Worm (Caenorhabditis elegans) whole organism, young adult: ENCODE measurements around the gene ZK6.6.
A peak's percentile ranks its signal among the peaks of the same experiment; 100 is the strongest.

ENCODE experiments used
- B0035.1 ChIP-seq: sonication (generic microtip); optimal IDR thresholded peaks from 2 replicates; lab custom pipeline; 2016; ENCODE audit warnings: missing genetic modification characterization, mild to moderate bottlenecking, missing compliant biosample characterization, missing genotype, missing genetic modification reagents
- B0336.3 ChIP-seq: fragments of 200-800 bp; sonication (Bioruptor generic); IDR thresholded peaks from 2 replicates; pipeline ENCODE4 v1.3.6; 2022; ENCODE audit warnings: missing genetic modification characterization, missing compliant biosample characterization
- F23B12.7 ChIP-seq: sonication (generic microtip); optimal IDR thresholded peaks from 2 replicates; lab custom pipeline; 2017; ENCODE audit warnings: missing genetic modification characterization, mild to moderate bottlenecking, missing compliant biosample characterization, antibody characterized with exemption, moderate library complexity; ENCODE audit not compliant: insufficient read depth
- F37B4.10 ChIP-seq: fragments of 200-800 bp; sonication (Bioruptor generic); IDR thresholded peaks from 2 replicates; pipeline ENCODE4 v1.3.6; 2022; ENCODE audit warnings: missing genetic modification characterization, missing compliant biosample characterization
- F52B5.7 ChIP-seq: sonication (generic microtip); optimal IDR thresholded peaks from 2 replicates; lab custom pipeline; 2016; ENCODE audit warnings: mild to moderate bottlenecking, missing genetic modification characterization, missing compliant biosample characterization
- F55B11.4 ChIP-seq: sonication (generic microtip); optimal IDR thresholded peaks from 2 replicates; lab custom pipeline; 2016; ENCODE audit warnings: missing compliant biosample characterization, missing genetic modification characterization, borderline replicate concordance; ENCODE audit not compliant: insufficient read depth
- F57A8.1 ChIP-seq: fragments of 200-800 bp; sonication (Bioruptor generic); optimal IDR thresholded peaks from 2 replicates; lab custom pipeline; 2018; ENCODE audit warnings: mild to moderate bottlenecking, missing genetic modification characterization, moderate library complexity, missing compliant biosample characterization
- ama-1 ChIP-seq, 3 experiments: fragments of 150-350 bp in 1 of 3; sonication (generic microtip) in 2 of 3; optimal IDR thresholded peaks; 2 replicates each; lab custom pipeline; 2014 to 2018; ENCODE audit warnings: missing biosample characterization in 2 of 3, missing genetic modification characterization in 2 of 3, missing genetic modification reagents in 2 of 3
- aptf-2 ChIP-seq: fragments of 200-800 bp; sonication (Bioruptor generic); conservative IDR thresholded peaks from 2 replicates; pipeline ENCODE4 v1.3.6; 2022; ENCODE audit warnings: missing genetic modification reagents, missing genetic modification characterization, missing compliant biosample characterization
- attf-5 ChIP-seq: fragments of 200-800 bp; sonication (Bioruptor generic); optimal IDR thresholded peaks from 2 replicates; lab custom pipeline; 2018; ENCODE audit warnings: mild to moderate bottlenecking, missing genetic modification characterization, missing compliant biosample characterization
- ccch-3 ChIP-seq: fragments of 200-800 bp; sonication (Bioruptor generic); optimal IDR thresholded peaks from 2 replicates; lab custom pipeline; 2018; ENCODE audit warnings: mild to moderate bottlenecking, missing genetic modification characterization, missing compliant biosample characterization
- cebp-1 ChIP-seq, 2 experiments: fragments of 200-800 bp in 1 of 2; sonication (Bioruptor generic) in 1 of 2; sonication (generic microtip) in 1 of 2; IDR thresholded peaks in 1 of 2; optimal IDR thresholded peaks in 1 of 2; 2 replicates each; pipeline versions ENCODE4 v1.3.6 to Lab custom; 2017 to 2022; ENCODE audit warnings: missing compliant biosample characterization in 2 of 2, missing genetic modification characterization in 2 of 2, mild to moderate bottlenecking in 1 of 2, missing genetic modification reagents in 1 of 2, moderate library complexity in 1 of 2
- ceh-100 ChIP-seq: fragments of 200-800 bp; sonication (Bioruptor generic); IDR thresholded peaks from 2 replicates; pipeline ENCODE4 v1.3.6; 2022; ENCODE audit warnings: missing genetic modification reagents, missing genetic modification characterization, missing compliant biosample characterization
- ceh-27 ChIP-seq: fragments of 200-800 bp; sonication (Bioruptor generic); optimal IDR thresholded peaks from 2 replicates; lab custom pipeline; 2018; ENCODE audit warnings: mild to moderate bottlenecking, missing genetic modification characterization, moderate library complexity, missing compliant biosample characterization
- ceh-58 ChIP-seq: fragments of 200-800 bp; sonication (Bioruptor generic); IDR thresholded peaks from 2 replicates; pipeline ENCODE4 v1.3.6; 2022; ENCODE audit warnings: missing genetic modification characterization, missing compliant biosample characterization
- ceh-79 ChIP-seq: sonication (generic microtip); optimal IDR thresholded peaks from 2 replicates; lab custom pipeline; 2017; ENCODE audit warnings: mild to moderate bottlenecking, missing genetic modification characterization, missing compliant biosample characterization
- dpl-1 ChIP-seq: fragments of 150-350 bp; optimal IDR thresholded peaks from 2 replicates; lab custom pipeline; 2014; ENCODE audit warnings: missing biosample characterization, missing genetic modification reagents, missing genetic modification characterization
- ets-4 ChIP-seq: fragments of 200-800 bp; sonication (Bioruptor generic); optimal IDR thresholded peaks from 2 replicates; lab custom pipeline; 2018; ENCODE audit warnings: mild to moderate bottlenecking, missing genetic modification characterization, missing compliant biosample characterization
- fkh-3 ChIP-seq: sonication (generic microtip); optimal IDR thresholded peaks from 2 replicates; lab custom pipeline; 2016; ENCODE audit warnings: mild to moderate bottlenecking, missing genetic modification characterization, missing compliant biosample characterization
- hrde-1 ChIP-seq: sonication (generic microtip); optimal IDR thresholded peaks from 2 replicates; lab custom pipeline; 2016; ENCODE audit warnings: missing genetic modification characterization, mild to moderate bottlenecking, missing compliant biosample characterization, moderate library complexity, missing genotype, missing genetic modification reagents, borderline replicate concordance
- lin-26 ChIP-seq: fragments of 200-800 bp; sonication (Bioruptor generic); IDR thresholded peaks from 2 replicates; pipeline ENCODE4 v1.3.6; 2022; ENCODE audit warnings: missing genetic modification reagents, missing genetic modification characterization, missing compliant biosample characterization
- lsl-1 ChIP-seq: fragments of 200-800 bp; sonication (Bioruptor generic); optimal IDR thresholded peaks from 2 replicates; lab custom pipeline; 2018; ENCODE audit warnings: mild to moderate bottlenecking, missing genetic modification characterization, moderate library complexity, missing compliant biosample characterization
- madf-3 ChIP-seq: fragments of 200-800 bp; sonication (Bioruptor generic); IDR thresholded peaks from 2 replicates; pipeline ENCODE4 v1.3.6; 2022; ENCODE audit warnings: missing genetic modification reagents, missing genetic modification characterization, missing compliant biosample characterization
- mes-4 ChIP-seq: sonication (generic microtip); optimal IDR thresholded peaks from 2 replicates; lab custom pipeline; 2016; ENCODE audit warnings: missing genotype, missing genetic modification characterization, missing compliant biosample characterization
- nhr-27 ChIP-seq: fragments of 200-800 bp; sonication (Bioruptor generic); optimal IDR thresholded peaks from 2 replicates; lab custom pipeline; 2018; ENCODE audit warnings: mild to moderate bottlenecking, missing genetic modification characterization, moderate library complexity, missing compliant biosample characterization
- nhr-80 ChIP-seq: sonication (generic microtip); optimal IDR thresholded peaks from 2 replicates; lab custom pipeline; 2016; ENCODE audit warnings: missing genetic modification characterization, missing compliant biosample characterization
- repo-1 ChIP-seq: sonication (generic microtip); optimal IDR thresholded peaks from 2 replicates; lab custom pipeline; 2017; ENCODE audit warnings: mild to moderate bottlenecking, missing genetic modification characterization, missing compliant biosample characterization
- snpc-1.3 ChIP-seq: sonication (generic microtip); optimal IDR thresholded peaks from 2 replicates; lab custom pipeline; 2017; ENCODE audit warnings: missing genetic modification characterization, mild to moderate bottlenecking, missing compliant biosample characterization, antibody characterized with exemption, moderate library complexity, missing genotype, missing genetic modification reagents; ENCODE audit not compliant: insufficient read depth
- sptf-2 ChIP-seq: fragments of 200-800 bp; sonication (Bioruptor generic); optimal IDR thresholded peaks from 2 replicates; lab custom pipeline; 2018; ENCODE audit warnings: mild to moderate bottlenecking, missing genetic modification characterization, missing compliant biosample characterization
- tlf-1 ChIP-seq: fragments of 200-800 bp; sonication (Bioruptor generic); optimal IDR thresholded peaks from 2 replicates; lab custom pipeline; 2018; ENCODE audit warnings: mild to moderate bottlenecking, missing genetic modification characterization, missing compliant biosample characterization
- unc-62 ChIP-seq: fragments of 150-350 bp; optimal IDR thresholded peaks from 2 replicates; lab custom pipeline; 2014; ENCODE audit warnings: missing biosample characterization, missing genetic modification reagents, missing genetic modification characterization
- zfh-2 ChIP-seq: fragments of 200-800 bp; sonication (Bioruptor generic); conservative IDR thresholded peaks from 2 replicates; pipeline ENCODE4 v1.3.6; 2022; ENCODE audit warnings: missing genetic modification reagents, missing genetic modification characterization, missing compliant biosample characterization
- ztf-18 ChIP-seq: sonication (generic microtip); optimal IDR thresholded peaks from 2 replicates; lab custom pipeline; 2016; ENCODE audit warnings: missing genotype, mild to moderate bottlenecking, missing genetic modification characterization, missing compliant biosample characterization

The ZK6.6 gene

DNA sequence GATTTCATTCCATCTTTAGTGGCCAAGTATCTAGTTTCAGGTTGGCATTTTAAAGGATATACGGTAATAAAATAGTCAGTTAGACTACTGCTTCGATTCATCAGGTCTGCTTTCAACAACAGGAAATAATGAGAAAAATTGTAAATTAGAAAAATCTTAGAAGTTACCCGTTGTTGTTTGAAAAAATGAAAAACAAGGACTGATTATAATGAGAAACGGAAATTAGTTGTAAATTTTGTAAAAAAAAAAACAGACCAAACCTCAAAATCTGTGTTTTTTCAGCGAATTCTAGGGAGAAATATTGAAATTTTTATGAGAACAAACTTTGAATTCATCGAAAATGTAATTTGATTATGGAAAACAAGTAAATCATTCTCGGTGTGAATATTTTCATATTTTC lies 14.5 kb downstream of the ZK6.6 start, which contains the start of gene srh-62:
Gene srh-62 (minus strand): TSS at position 101 of the 400 bp plus-strand sequence.
- TF ChIP-seq aptf-2 (GFP tag; lab: Robert Waterston, UW), result no peak
- TF ChIP-seq B0336.3, result no peak
- no peak for TF ChIP-seq zfh-2 (GFP tag; lab: Robert Waterston, UW)
- TF ChIP-seq ets-4 (GFP tag; lab: Kevin White, UChicago), result no peak
- no peak for TF ChIP-seq F23B12.7 (tag; lab: Kevin White, UChicago)
- no peak for TF ChIP-seq ama-1 (optimal IDR thresholded peaks at IDR 0.05; lab: Kevin White, UChicago)
- TF ChIP-seq ama-1 (GFP tag; optimal IDR thresholded peaks at IDR 0.05; lab: Kevin White, UChicago), result no peak
- TF ChIP-seq lin-26 (GFP tag; lab: Robert Waterston, UW), result no peak
- no peak for TF ChIP-seq B0035.1 (tag; lab: Kevin White, UChicago)
- no peak for TF ChIP-seq F55B11.4 (tag; lab: Kevin White, UChicago)
- TF ChIP-seq ztf-18, result no peak
- no peak for TF ChIP-seq snpc-1.3
- no peak for TF ChIP-seq hrde-1
- TF ChIP-seq mes-4 (tag; lab: Kevin White, UChicago), result no peak
- TF ChIP-seq F52B5.7 (tag; lab: Kevin White, UChicago), result no peak
- no peak for TF ChIP-seq ceh-58 (GFP tag; lab: Robert Waterston, UW)

DNA sequence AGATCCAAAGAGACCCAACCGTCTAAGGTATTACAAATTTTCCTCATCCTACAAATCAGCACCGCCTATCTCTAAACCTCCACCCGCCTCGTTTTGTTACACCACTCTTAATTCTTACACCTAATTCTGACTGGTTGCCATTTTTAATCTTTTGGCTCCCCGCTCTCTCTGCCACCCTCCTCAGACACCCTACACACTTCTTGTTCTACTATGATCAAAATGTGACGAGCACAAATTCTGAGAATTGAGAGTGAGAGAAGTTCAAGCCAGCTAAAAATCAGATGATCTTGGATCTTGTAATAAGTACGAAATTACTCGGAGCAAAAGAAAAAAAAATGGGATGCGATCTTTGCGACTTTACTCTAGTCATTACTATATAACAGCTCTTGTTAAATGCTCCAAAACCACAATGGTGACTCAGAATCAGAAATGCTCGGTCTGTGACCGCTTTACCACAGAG lies 15.7 kb downstream of the ZK6.6 start, which contains the start of gene nhr-252:
Gene nhr-252 (plus strand): TSS at position 410 of the 460 bp plus-strand sequence.
- TF ChIP-seq madf-3 (GFP tag; lab: Robert Waterston, UW) (no peak), cebp-1 (GFP tag; IDR thresholded peaks at IDR 0.05; lab: Robert Waterston, UW) (no peak), cebp-1 (tag; optimal IDR thresholded peaks at IDR 0.05; lab: Kevin White, UChicago) (no peak)

DNA sequence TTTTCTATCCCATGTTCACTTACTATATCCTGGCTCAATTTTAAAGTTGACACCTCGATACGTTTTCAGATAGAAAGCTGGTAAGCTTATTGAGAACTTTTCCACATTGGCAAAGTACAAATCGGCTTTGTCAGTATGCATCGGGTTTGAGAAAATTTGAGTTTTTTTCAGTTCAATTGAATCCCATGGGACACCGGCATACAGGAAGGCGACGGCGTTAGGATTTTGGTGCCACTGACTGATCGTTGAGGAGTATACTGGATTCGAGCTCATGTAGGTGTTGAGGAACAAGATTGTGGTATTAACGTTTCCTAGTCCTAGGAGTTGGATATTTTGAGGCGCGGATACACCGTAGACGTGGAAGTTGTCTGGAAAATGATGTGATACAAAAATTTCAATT lies 24.3 kb downstream of the ZK6.6 start:
- TF ChIP-seq ceh-79 (tag; lab: Kevin White, UChicago) (no peak), ceh-27 (no peak), ceh-58 (GFP tag; lab: Robert Waterston, UW) (no peak), hrde-1 (no peak), ceh-100 (no peak), fkh-3 (tag; lab: Kevin White, UChicago) (no peak)

DNA sequence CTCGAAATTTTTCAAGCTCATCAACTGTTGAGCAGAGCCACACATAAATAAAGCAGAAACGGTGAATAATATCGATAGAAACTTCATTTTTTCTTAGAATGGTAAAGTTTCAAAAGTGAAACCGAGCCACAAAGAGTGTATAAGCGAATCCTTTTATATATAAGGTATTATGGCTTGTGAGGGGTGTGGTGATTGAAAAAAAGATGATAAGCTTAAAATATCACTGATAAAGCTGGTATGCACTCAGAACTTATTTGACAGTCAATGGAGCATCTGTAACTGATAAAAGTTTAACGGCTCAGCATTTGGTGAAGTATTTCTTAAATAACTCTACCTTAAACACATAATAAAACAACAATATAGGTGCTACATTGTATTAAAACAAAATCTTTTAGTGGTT lies 26.1 kb downstream of the ZK6.6 start, which contains the start of gene dod-19:
Gene dod-19 (minus strand): TSS at position 130 of the 400 bp plus-strand sequence.
- TF ChIP-seq sptf-2 (GFP tag; lab: Kevin White, UChicago), result no peak
- TF ChIP-seq nhr-80 (tag; lab: Kevin White, UChicago), result peak; percentile 17
- TF ChIP-seq, all 124 proteins: peak for 1

DNA sequence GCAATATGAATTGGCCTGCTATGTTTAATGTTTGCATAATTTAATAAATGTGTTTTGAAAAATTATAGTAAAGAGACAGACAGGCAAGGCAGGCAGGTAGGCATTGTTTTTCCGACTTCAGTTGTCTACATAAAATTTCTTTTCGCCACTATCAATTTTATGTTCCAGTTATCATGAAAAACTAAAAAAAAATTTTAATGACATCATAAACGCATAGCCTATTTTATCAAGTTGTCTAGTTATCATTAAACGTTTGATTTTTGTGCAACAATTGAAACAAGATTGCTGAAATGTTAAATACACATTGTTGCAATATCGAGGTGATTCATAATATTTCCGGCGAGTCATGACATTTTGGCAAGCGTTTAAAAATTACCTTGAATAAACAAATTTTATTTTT lies 26.6 kb downstream of the ZK6.6 start:
- TF ChIP-seq unc-62 (GFP tag; lab: Kevin White, UChicago) (peak; percentile 46), dpl-1 (GFP tag; lab: Kevin White, UChicago) (no peak), F57A8.1 (no peak), tlf-1 (GFP tag; lab: Kevin White, UChicago) (no peak), attf-5 (no peak), repo-1 (tag; lab: Kevin White, UChicago) (no peak), lsl-1 (GFP tag; lab: Kevin White, UChicago) (no peak), nhr-27 (tag; lab: Kevin White, UChicago) (no peak), F37B4.10 (no peak), nhr-80 (tag; lab: Kevin White, UChicago) (peak; percentile 24), ccch-3 (GFP tag; lab: Kevin White, UChicago) (no peak)
